Fruit fly (Drosophila melanogaster): ENCODE measurements around the gene Rad17.

- TF ChIP-seq Myc (optimal IDR thresholded peaks at IDR 0.05) (no peak), Sin3A (optimal IDR thresholded peaks at IDR 0.05) (no peak), ttk (optimal IDR thresholded peaks at IDR 0.05) (no peak), h (optimal IDR thresholded peaks at IDR 0.05) (no peak), insv (optimal IDR thresholded peaks at IDR 0.05) (no peak)
Observed at dm6 chr3R:14655912-14656700, 6.9 kb downstream of the Rad17 start.

Data from Kc167 (cell line).